Fruit fly (Drosophila melanogaster) whole organism, embryonic: ENCODE results near the gene IKKbeta.

Source experiments
- CG10654 ChIP-seq: fragments of 200-800 bp; sonication (Bioruptor generic); optimal IDR thresholded peaks from 2 replicates; lab custom pipeline; 2016; ENCODE audit warnings: missing biosample characterization, missing genetic modification characterization
- CG13894 ChIP-seq: fragments of 200-800 bp; sonication (Bioruptor generic); optimal IDR thresholded peaks from 3 replicates; lab custom pipeline; 2018; ENCODE audit warnings: missing biosample characterization, mild to moderate bottlenecking, missing genetic modification characterization, moderate library complexity
- CG18011 ChIP-seq: fragments of 200-800 bp; sonication (Bioruptor generic); optimal IDR thresholded peaks from 2 replicates; lab custom pipeline; 2017; ENCODE audit warnings: missing biosample characterization, missing genetic modification characterization, mild to moderate bottlenecking, moderate library complexity, missing genotype
- CG18764 ChIP-seq: fragments of 200-800 bp; sonication (Bioruptor generic); optimal IDR thresholded peaks from 3 replicates; lab custom pipeline; 2016; ENCODE audit warnings: missing biosample characterization, missing genetic modification characterization
- CG32532 ChIP-seq: fragments of 200-800 bp; sonication (Bioruptor generic); IDR thresholded peaks from 2 replicates; pipeline ENCODE4 v1.3.6; 2022; ENCODE audit warnings: missing biosample characterization, missing genetic modification characterization
- CG4404 ChIP-seq: fragments of 200-800 bp; sonication (Bioruptor generic); IDR thresholded peaks from 2 replicates; pipeline ENCODE4 v1.3.6; 2022; ENCODE audit warnings: missing biosample characterization, missing genetic modification characterization
- E2f2 ChIP-seq: fragments of 200-800 bp; sonication (Bioruptor generic); IDR thresholded peaks from 2 replicates; pipeline ENCODE4 v1.3.6; 2022; ENCODE audit warnings: missing biosample characterization, missing genetic modification characterization
- Ravus ChIP-seq: fragments of 200-800 bp; sonication (Bioruptor generic); IDR thresholded peaks from 2 replicates; pipeline ENCODE4 v1.3.6; 2022; ENCODE audit warnings: missing biosample characterization, missing genetic modification characterization
- al ChIP-seq: fragments of 200-800 bp; sonication (Bioruptor generic); IDR thresholded peaks from 2 replicates; pipeline ENCODE4 v1.3.6; 2022; ENCODE audit warnings: missing biosample characterization, missing genetic modification characterization
- eyg ChIP-seq: fragments of 200-800 bp; sonication (Bioruptor generic); optimal IDR thresholded peaks from 3 replicates; lab custom pipeline; 2016; ENCODE audit warnings: missing biosample characterization, missing genetic modification characterization
- klu ChIP-seq: fragments of 200-800 bp; sonication (Bioruptor generic); IDR thresholded peaks from 2 replicates; pipeline ENCODE4 v1.3.6; 2022; ENCODE audit warnings: missing biosample characterization, missing genetic modification characterization
- tgo ChIP-seq: fragments of 200-800 bp; sonication (Bioruptor generic); IDR thresholded peaks from 3 replicates; pipeline ENCODE4 v1.3.6; 2022; ENCODE audit warnings: missing biosample characterization, missing genetic modification characterization

dm6 chr3R:16029584-16029983 lies 19.6 kb downstream of the IKKbeta start:
- TF ChIP-seq CG10654 (GFP tag; lab: Kevin White, UChicago) = no peak
- TF ChIP-seq Ravus (GFP tag; lab: Robert Waterston, UW) = no peak
- no peak for TF ChIP-seq CG13894 (tag; lab: Kevin White, UChicago)
- no peak for TF ChIP-seq tgo (GFP tag; lab: Robert Waterston, UW)
- no peak for TF ChIP-seq eyg (GFP tag; lab: Kevin White, UChicago)
- TF ChIP-seq al (GFP tag; lab: Robert Waterston, UW) = no peak
- no peak for TF ChIP-seq CG4404 (GFP tag; lab: Robert Waterston, UW)
- no peak for TF ChIP-seq CG18011 (GFP tag; lab: Kevin White, UChicago)
- no peak for TF ChIP-seq E2f2 (GFP tag; lab: Robert Waterston, UW)
- TF ChIP-seq CG18764 (GFP tag; lab: Kevin White, UChicago) = no peak
- TF ChIP-seq klu (GFP tag; lab: Robert Waterston, UW) = no peak
- TF ChIP-seq CG32532 (GFP tag; lab: Robert Waterston, UW) = no peak
